Worm (Caenorhabditis elegans): ENCODE measurements around the gene sptl-3.

sptl-3 gene

DNA sequence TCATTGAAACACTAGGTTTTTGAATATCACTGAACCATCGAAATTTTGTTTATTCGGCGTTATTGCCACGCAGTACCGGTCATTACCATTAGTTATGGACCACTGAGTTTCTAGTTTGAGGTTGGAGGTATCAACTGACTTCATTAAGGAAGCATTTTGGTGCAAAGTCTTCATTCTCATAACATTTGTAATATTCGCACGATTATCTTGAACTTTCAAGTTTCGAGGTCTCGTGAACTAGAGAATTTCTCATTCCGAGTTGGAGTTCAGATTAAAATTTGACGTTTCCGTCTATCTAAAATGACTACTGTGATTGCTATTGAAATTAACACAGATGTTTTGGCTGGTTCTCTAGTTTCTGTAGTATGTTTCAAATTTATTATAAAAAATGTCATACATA lies 27.6 kb downstream of the sptl-3 start, which contains the start of gene srx-42:
Gene srx-42 (plus strand): TSS at position 301 of the 400 bp plus-strand sequence.
- TF ChIP-seq blmp-1 (tag; optimal IDR thresholded peaks at IDR 0.05): no peak
- TF ChIP-seq cnd-1 (tag; optimal IDR thresholded peaks at IDR 0.05): no peak
- TF ChIP-seq flh-1 (GFP tag; optimal IDR thresholded peaks at IDR 0.05): no peak
- TF ChIP-seq M03D4.4 (tag; optimal IDR thresholded peaks at IDR 0.05): no peak
- no peak for TF ChIP-seq zip-8 (tag; optimal IDR thresholded peaks at IDR 0.05)
- no peak for TF ChIP-seq pha-4 (tag; optimal IDR thresholded peaks at IDR 0.05)
- no peak for TF ChIP-seq bed-3 (GFP tag; optimal IDR thresholded peaks at IDR 0.05)
- TF ChIP-seq sem-2 (GFP tag; optimal IDR thresholded peaks at IDR 0.05): no peak
- no peak for TF ChIP-seq ces-1 (GFP tag; optimal IDR thresholded peaks at IDR 0.05)
- no peak for TF ChIP-seq ceh-83 (GFP tag; optimal IDR thresholded peaks at IDR 0.05)
- TF ChIP-seq mab-5 (tag; optimal IDR thresholded peaks at IDR 0.05): no peak
- no peak for TF ChIP-seq nhr-2 (tag; optimal IDR thresholded peaks at IDR 0.05)
- no peak for TF ChIP-seq nhr-28 (tag; optimal IDR thresholded peaks at IDR 0.05)
- no peak for TF ChIP-seq ceh-43 (GFP tag; optimal IDR thresholded peaks at IDR 0.05)
- TF ChIP-seq unc-62 (GFP tag; optimal IDR thresholded peaks at IDR 0.05): no peak
- no peak for TF ChIP-seq lin-32 (GFP tag; optimal IDR thresholded peaks at IDR 0.05)
- no peak for TF ChIP-seq lin-13 (tag; optimal IDR thresholded peaks at IDR 0.05)
- no peak for TF ChIP-seq lsy-2 (tag; optimal IDR thresholded peaks at IDR 0.05)
- TF ChIP-seq mep-1 (tag; optimal IDR thresholded peaks at IDR 0.05): no peak

DNA sequence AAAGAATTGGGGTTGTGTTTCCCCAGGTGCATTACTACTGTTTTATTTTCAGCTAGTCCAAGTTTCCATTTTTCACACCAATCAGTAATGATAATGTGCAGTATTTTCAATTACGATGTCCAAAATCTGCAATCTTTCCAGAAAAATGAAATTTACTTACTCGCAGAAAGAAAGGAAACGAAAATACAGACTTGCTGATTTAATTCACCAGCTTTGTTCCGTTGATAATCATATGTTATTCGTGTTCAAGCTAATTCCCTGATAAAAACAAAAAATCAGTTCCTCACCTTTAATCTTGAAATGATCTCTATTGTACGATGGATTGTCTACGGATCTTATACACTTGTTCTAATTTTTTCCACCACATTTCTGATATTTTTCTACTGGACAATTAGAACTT lies 30.7 kb downstream of the sptl-3 start, which contains the start of gene srxa-11:
Gene srxa-11 (plus strand): TSS at position 301 of the 400 bp plus-strand sequence.
- TF ChIP-seq ceh-39 (tag; optimal IDR thresholded peaks at IDR 0.05) (no peak), sptf-1 (tag; optimal IDR thresholded peaks at IDR 0.05) (no peak), mep-1 (tag; optimal IDR thresholded peaks at IDR 0.05) (no peak)

ce11 chrV:13926398-13926797 lies 33.3 kb downstream of the sptl-3 start, which contains the start of gene srxa-12:
TSS of gene srxa-12 (plus strand) at chrV:13926698.
- TF ChIP-seq ceh-39 (tag; optimal IDR thresholded peaks at IDR 0.05) (no peak), M03D4.4 (tag; optimal IDR thresholded peaks at IDR 0.05) (no peak), cnd-1 (tag; optimal IDR thresholded peaks at IDR 0.05) (no peak), nhr-28 (tag; optimal IDR thresholded peaks at IDR 0.05) (no peak), nhr-12 (tag; optimal IDR thresholded peaks at IDR 0.05) (no peak), nhr-76 (tag; optimal IDR thresholded peaks at IDR 0.05) (no peak), unc-120 (tag; optimal IDR thresholded peaks at IDR 0.05; ENCODE audit: poor library complexity, severe bottlenecking) (no peak)

ce11 chrV:13929503-13929902 lies 36.4 kb downstream of the sptl-3 start, which contains the start of gene srxa-13:
TSS of gene srxa-13 (plus strand) at chrV:13929803.
- no peak for TF ChIP-seq nhr-76 (tag; optimal IDR thresholded peaks at IDR 0.05)
- TF ChIP-seq hlh-1 (tag; optimal IDR thresholded peaks at IDR 0.05): no peak
- no peak for TF ChIP-seq drap-1 (GFP tag; optimal IDR thresholded peaks at IDR 0.05)
- TF ChIP-seq mab-5 (tag; optimal IDR thresholded peaks at IDR 0.05): no peak
- no peak for TF ChIP-seq blmp-1 (tag; optimal IDR thresholded peaks at IDR 0.05)
- TF ChIP-seq elt-1 (tag; optimal IDR thresholded peaks at IDR 0.05; ENCODE audit: borderline replicate concordance, insufficient read depth): no peak
- no peak for TF ChIP-seq ceh-83 (GFP tag; optimal IDR thresholded peaks at IDR 0.05)
- no peak for TF ChIP-seq mls-2 (tag; optimal IDR thresholded peaks at IDR 0.05)
- no peak for TF ChIP-seq cnd-1 (tag; optimal IDR thresholded peaks at IDR 0.05)
- TF ChIP-seq nhr-28 (tag; optimal IDR thresholded peaks at IDR 0.05): no peak
- TF ChIP-seq ceh-43 (GFP tag; optimal IDR thresholded peaks at IDR 0.05): no peak
- no peak for TF ChIP-seq lsy-2 (tag; optimal IDR thresholded peaks at IDR 0.05)
- no peak for TF ChIP-seq tbx-8 (GFP tag; optimal IDR thresholded peaks at IDR 0.05)
- no peak for TF ChIP-seq nhr-2 (tag; optimal IDR thresholded peaks at IDR 0.05)
- no peak for TF ChIP-seq pha-4 (tag; optimal IDR thresholded peaks at IDR 0.05)
- no peak for TF ChIP-seq zip-8 (tag; optimal IDR thresholded peaks at IDR 0.05)
- TF ChIP-seq bed-3 (GFP tag; optimal IDR thresholded peaks at IDR 0.05): no peak
- TF ChIP-seq flh-1 (GFP tag; optimal IDR thresholded peaks at IDR 0.05): no peak
- no peak for TF ChIP-seq sem-2 (GFP tag; optimal IDR thresholded peaks at IDR 0.05)

DNA sequence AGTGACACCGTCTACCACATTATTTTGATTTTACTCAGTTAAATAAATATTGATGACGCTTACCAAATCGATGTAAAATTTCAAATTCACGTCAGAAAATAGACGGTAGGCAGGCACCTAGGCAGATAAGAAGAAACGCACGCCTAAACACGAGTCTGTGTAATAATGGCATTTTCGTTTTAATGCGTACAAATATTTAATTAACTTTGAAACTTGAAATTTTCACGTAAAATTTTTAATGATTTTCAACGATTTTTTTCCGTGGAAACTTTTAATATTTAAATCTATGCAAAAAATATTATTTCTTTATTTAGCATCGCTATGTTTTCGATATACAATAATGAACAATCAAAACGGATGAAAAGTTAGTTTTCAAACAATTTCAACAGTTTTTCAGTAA lies 38.1 kb downstream of the sptl-3 start, which contains the start of gene C06B3.16:
Gene C06B3.16 (plus strand): TSS at position 301 of the 400 bp plus-strand sequence.
- no peak for TF ChIP-seq nhr-28 (tag; optimal IDR thresholded peaks at IDR 0.05)
- no peak for TF ChIP-seq blmp-1 (tag; optimal IDR thresholded peaks at IDR 0.05)
- no peak for TF ChIP-seq lin-13 (tag; optimal IDR thresholded peaks at IDR 0.05)
- TF ChIP-seq cnd-1 (tag; optimal IDR thresholded peaks at IDR 0.05): no peak
- no peak for TF ChIP-seq ztf-11 (tag; optimal IDR thresholded peaks at IDR 0.05)
- TF ChIP-seq hlh-1 (tag; optimal IDR thresholded peaks at IDR 0.05): no peak
- no peak for TF ChIP-seq pha-4 (tag; optimal IDR thresholded peaks at IDR 0.05)
- TF ChIP-seq unc-120 (tag; optimal IDR thresholded peaks at IDR 0.05; ENCODE audit: poor library complexity, severe bottlenecking): no peak
